Worm (Caenorhabditis elegans) whole organism, late embryonic: ENCODE measurements around the gene best-16.

Source experiments
- ceh-30 ChIP-seq: fragments of 150-350 bp; optimal IDR thresholded peaks from 2 replicates; lab custom pipeline; 2014; ENCODE audit warnings: missing biosample characterization, missing genetic modification characterization
- dmd-4 ChIP-seq: sonication (generic microtip); optimal IDR thresholded peaks from 2 replicates; lab custom pipeline; 2016; ENCODE audit warnings: borderline replicate concordance, missing genetic modification characterization, missing compliant biosample characterization
- hlh-30 ChIP-seq: sonication (generic microtip); optimal IDR thresholded peaks from 2 replicates; lab custom pipeline; 2017; ENCODE audit warnings: antibody characterized with exemption, missing genetic modification characterization, missing compliant biosample characterization; ENCODE audit not compliant: insufficient read depth
- hlh-6 ChIP-seq: sonication (generic microtip); optimal IDR thresholded peaks from 2 replicates; lab custom pipeline; 2016; ENCODE audit warnings: missing genotype, missing genetic modification characterization, missing compliant biosample characterization
- lin-11 ChIP-seq: fragments of 200-800 bp; sonication (Bioruptor generic); optimal IDR thresholded peaks from 2 replicates; lab custom pipeline; 2018; ENCODE audit warnings: mild to moderate bottlenecking, missing genetic modification characterization, missing compliant biosample characterization
- nfya-1 ChIP-seq: sonication (generic microtip); optimal IDR thresholded peaks from 2 replicates; lab custom pipeline; 2017; ENCODE audit warnings: missing genetic modification characterization, mild to moderate bottlenecking, missing compliant biosample characterization, antibody characterized with exemption, moderate library complexity
- nhr-11 ChIP-seq: fragments of 150-350 bp; optimal IDR thresholded peaks from 2 replicates; lab custom pipeline; 2014; ENCODE audit warnings: missing biosample characterization, missing genetic modification characterization
- pag-3 ChIP-seq: sonication (generic microtip); optimal IDR thresholded peaks from 2 replicates; lab custom pipeline; 2016; ENCODE audit warnings: missing compliant biosample characterization, missing genetic modification characterization, borderline replicate concordance
- pqm-1 ChIP-seq: sonication (generic microtip); optimal IDR thresholded peaks from 2 replicates; lab custom pipeline; 2016; ENCODE audit warnings: missing genetic modification characterization, missing compliant biosample characterization
- tbx-2 ChIP-seq: sonication (generic microtip); optimal IDR thresholded peaks from 2 replicates; lab custom pipeline; 2016; ENCODE audit warnings: missing genetic modification characterization, missing compliant biosample characterization
- ttx-3 ChIP-seq: sonication (generic microtip); optimal IDR thresholded peaks from 2 replicates; lab custom pipeline; 2016; ENCODE audit warnings: missing genetic modification reagents, missing genetic modification characterization, missing compliant biosample characterization
- unc-86 ChIP-seq: sonication (generic microtip); optimal IDR thresholded peaks from 2 replicates; lab custom pipeline; 2016; ENCODE audit warnings: missing genetic modification characterization, missing compliant biosample characterization

ce11 chrIV:7186756-7187155, 8.9 kb downstream of the best-16 start, which contains the start of gene str-249:
- no peak for TF ChIP-seq lin-11
- no peak for TF ChIP-seq pqm-1 (tag; lab: Kevin White, UChicago)
- TF ChIP-seq nhr-11 (tag; lab: Kevin White, UChicago) = no peak
- TF ChIP-seq hlh-30 (tag; lab: Kevin White, UChicago) = no peak
- TF ChIP-seq ceh-30 (tag; lab: Kevin White, UChicago) = no peak
- no peak for TF ChIP-seq tbx-2
- no peak for TF ChIP-seq ttx-3 (tag; lab: Kevin White, UChicago)
- TF ChIP-seq pag-3 (tag; lab: Kevin White, UChicago) = no peak
- no peak for TF ChIP-seq nfya-1 (tag; lab: Kevin White, UChicago)
- no peak for TF ChIP-seq dmd-4 (tag; lab: Kevin White, UChicago)
- no peak for TF ChIP-seq hlh-6 (tag; lab: Kevin White, UChicago)
- TF ChIP-seq unc-86 = no peak
